Worm (Caenorhabditis elegans): ENCODE measurements around the gene dmd-3.

- no peak for TF ChIP-seq snpc-4 (tag; optimal IDR thresholded peaks at IDR 0.05)
- no peak for TF ChIP-seq ceh-43 (GFP tag; optimal IDR thresholded peaks at IDR 0.05)
- no peak for TF ChIP-seq blmp-1 (tag; optimal IDR thresholded peaks at IDR 0.05)
- TF ChIP-seq nhr-28 (tag; optimal IDR thresholded peaks at IDR 0.05), result no peak
- no peak for TF ChIP-seq ztf-11 (tag; optimal IDR thresholded peaks at IDR 0.05)
- no peak for TF ChIP-seq sem-2 (GFP tag; optimal IDR thresholded peaks at IDR 0.05)
Measured at ce11 chrV:19632546-19632945, 22.5 kb downstream of the dmd-3 start, which contains the start of gene Y43F8C.5.
